Worm (Caenorhabditis elegans) whole organism, L4/young adult: Measurements from ENCODE around the gene F49C5.7.

ENCODE experiments used
- dao-5 ChIP-seq: sonication (generic microtip); optimal IDR thresholded peaks from 2 replicates; lab custom pipeline; 2016; ENCODE audit warnings: missing genotype, missing genetic modification characterization, moderate library complexity, missing compliant biosample characterization
- him-1 ChIP-seq: sonication (generic microtip); optimal IDR thresholded peaks from 2 replicates; lab custom pipeline; 2016; ENCODE audit warnings: missing genotype, missing genetic modification reagents, missing genetic modification characterization, missing compliant biosample characterization

ce11 chrII:12519616-12520015, 46.3 kb upstream of the F49C5.7 start, which contains the start of gene ceh-99:
- no peak for TF ChIP-seq him-1 (tag; lab: Kevin White, UChicago)
- no peak for TF ChIP-seq dao-5 (tag; lab: Kevin White, UChicago)
